Fruit fly (Drosophila melanogaster) whole organism, embryonic: ENCODE results near the gene CG14402.

Experiments
- Atf3 ChIP-seq: fragments of 200-800 bp; sonication (Bioruptor generic); optimal IDR thresholded peaks from 3 replicates; lab custom pipeline; 2016; ENCODE audit warnings: missing biosample characterization, missing genetic modification characterization
- B-H2 ChIP-seq: fragments of 200-800 bp; sonication (Bioruptor generic); optimal IDR thresholded peaks from 2 replicates; lab custom pipeline; 2018; ENCODE audit warnings: missing biosample characterization, mild to moderate bottlenecking, missing genetic modification characterization
- CG10366 ChIP-seq: fragments of 200-800 bp; sonication (Bioruptor generic); IDR thresholded peaks from 2 replicates; pipeline ENCODE4 v1.3.6; 2022; ENCODE audit warnings: missing biosample characterization, missing genetic modification characterization
- CG11560 ChIP-seq: fragments of 200-800 bp; sonication (Bioruptor generic); IDR thresholded peaks from 3 replicates; pipeline ENCODE4 v1.3.6; 2022; ENCODE audit warnings: missing biosample characterization, missing genetic modification characterization
- CG12391 ChIP-seq: fragments of 200-800 bp; sonication (Bioruptor generic); optimal IDR thresholded peaks from 3 replicates; lab custom pipeline; 2018; ENCODE audit warnings: missing biosample characterization, mild to moderate bottlenecking, missing genetic modification characterization, moderate library complexity
- CG13123 ChIP-seq: fragments of 200-800 bp; sonication (Bioruptor generic); optimal IDR thresholded peaks from 2 replicates; lab custom pipeline; 2016; ENCODE audit warnings: missing biosample characterization, missing genetic modification characterization
- CG13296 ChIP-seq: fragments of 200-800 bp; sonication (Bioruptor generic); optimal IDR thresholded peaks from 3 replicates; lab custom pipeline; 2018; ENCODE audit warnings: missing biosample characterization, mild to moderate bottlenecking, missing genetic modification characterization
- CG14965 ChIP-seq: fragments of 200-800 bp; sonication (Bioruptor generic); optimal IDR thresholded peaks from 2 replicates; lab custom pipeline; 2016; ENCODE audit warnings: missing biosample characterization, missing genetic modification characterization, borderline replicate concordance
- CG1792 ChIP-seq: fragments of 200-800 bp; sonication (Bioruptor generic); optimal IDR thresholded peaks from 2 replicates; lab custom pipeline; 2016; ENCODE audit warnings: missing biosample characterization, missing genetic modification characterization
- CG1832 ChIP-seq: fragments of 200-800 bp; sonication (Bioruptor generic); optimal IDR thresholded peaks from 2 replicates; lab custom pipeline; 2017; ENCODE audit warnings: missing biosample characterization, mild to moderate bottlenecking, missing genetic modification characterization, inconsistent platforms
- CG18599 ChIP-seq: fragments of 200-800 bp; sonication (Bioruptor generic); optimal IDR thresholded peaks from 3 replicates; lab custom pipeline; 2017; ENCODE audit warnings: missing biosample characterization, missing genetic modification characterization, mild to moderate bottlenecking, moderate library complexity, missing genetic modification reagents
- CG34224 ChIP-seq: fragments of 200-800 bp; sonication (Bioruptor generic); IDR thresholded peaks from 3 replicates; pipeline ENCODE4 v1.3.6; 2022; ENCODE audit warnings: missing biosample characterization, missing genetic modification characterization; ENCODE audit not compliant: partially characterized antibody
- CG4360 ChIP-seq: fragments of 200-800 bp; sonication (Bioruptor generic); IDR thresholded peaks from 2 replicates; pipeline ENCODE4 v1.3.6; 2022; ENCODE audit warnings: missing biosample characterization, missing genetic modification characterization
- CG43689 ChIP-seq: fragments of 200-800 bp; sonication (Bioruptor generic); IDR thresholded peaks from 2 replicates; pipeline ENCODE4 v1.3.6; 2022; ENCODE audit warnings: missing biosample characterization, missing genetic modification characterization
- CG6654 ChIP-seq: fragments of 200-800 bp; sonication (Bioruptor generic); optimal IDR thresholded peaks from 2 replicates; lab custom pipeline; 2017; ENCODE audit warnings: missing biosample characterization, mild to moderate bottlenecking, missing genetic modification characterization
- CG8281 ChIP-seq: fragments of 200-800 bp; sonication (Bioruptor generic); optimal IDR thresholded peaks from 2 replicates; lab custom pipeline; 2018; ENCODE audit warnings: missing biosample characterization, mild to moderate bottlenecking, missing genetic modification characterization, moderate library complexity
- D19B ChIP-seq: fragments of 200-800 bp; sonication (Bioruptor generic); optimal IDR thresholded peaks from 2 replicates; lab custom pipeline; 2017; ENCODE audit warnings: missing biosample characterization, mild to moderate bottlenecking, missing genetic modification characterization
- Doc3 ChIP-seq: fragments of 200-800 bp; sonication (Bioruptor generic); IDR thresholded peaks from 3 replicates; pipeline ENCODE4 v1.3.6; 2022; ENCODE audit warnings: missing biosample characterization, missing genetic modification characterization; ENCODE audit not compliant: partially characterized antibody
- E2f1 ChIP-seq: fragments of 200-800 bp; sonication (Bioruptor generic); IDR thresholded peaks from 2 replicates; pipeline ENCODE4 v1.3.6; 2022; ENCODE audit warnings: missing biosample characterization, missing genetic modification characterization
- Fer1 ChIP-seq: fragments of 200-800 bp; sonication (Bioruptor generic); optimal IDR thresholded peaks from 2 replicates; lab custom pipeline; 2017; ENCODE audit warnings: missing biosample characterization, mild to moderate bottlenecking, missing genetic modification characterization
- Fer2 ChIP-seq: fragments of 200-800 bp; sonication (Bioruptor generic); optimal IDR thresholded peaks from 2 replicates; lab custom pipeline; 2018; ENCODE audit warnings: missing biosample characterization, mild to moderate bottlenecking, missing genetic modification characterization, moderate library complexity
- H15 ChIP-seq: fragments of 200-800 bp; sonication (Bioruptor generic); IDR thresholded peaks from 3 replicates; pipeline ENCODE4 v1.3.6; 2022; ENCODE audit warnings: missing biosample characterization, missing genetic modification characterization
- HmgD ChIP-seq: fragments of 200-800 bp; sonication (Bioruptor generic); optimal IDR thresholded peaks from 3 replicates; lab custom pipeline; 2016; ENCODE audit warnings: missing biosample characterization, missing genetic modification characterization
- Hr78 ChIP-seq, 2 experiments: fragments of 200-800 bp in 1 of 2; fragments of >200 bp in 1 of 2; sonication (Bioruptor generic) in 1 of 2; optimal IDR thresholded peaks; 2 replicates each; lab custom pipeline; 2017 to 2019; ENCODE audit warnings: missing biosample characterization in 2 of 2, missing genetic modification characterization in 2 of 2, mild to moderate bottlenecking in 1 of 2, moderate library complexity in 1 of 2
- Hsf ChIP-seq: fragments of 200-800 bp; sonication (Bioruptor generic); optimal IDR thresholded peaks from 3 replicates; lab custom pipeline; 2016; ENCODE audit warnings: missing biosample characterization, missing genetic modification characterization
- Kr ChIP-seq: fragments of 200-800 bp; sonication (Bioruptor generic); optimal IDR thresholded peaks from 2 replicates; lab custom pipeline; 2017; ENCODE audit warnings: missing biosample characterization, mild to moderate bottlenecking, missing genetic modification characterization
- Med ChIP-seq: fragments of 200-800 bp; sonication (Bioruptor generic); peaks from one replicate; lab custom pipeline; 2016; ENCODE audit warnings: missing biosample characterization, missing genetic modification characterization, mild to moderate bottlenecking, inconsistent platforms, moderate library complexity
- Nf-YC ChIP-seq: fragments of 200-800 bp; optimal IDR thresholded peaks from 3 replicates; lab custom pipeline; 2019; ENCODE audit warnings: missing biosample characterization, mild to moderate bottlenecking, missing genetic modification characterization, moderate library complexity
- Ptx1 ChIP-seq: fragments of 200-800 bp; sonication (Bioruptor generic); IDR thresholded peaks from 2 replicates; pipeline ENCODE4 v1.3.6; 2022; ENCODE audit warnings: missing biosample characterization, missing genetic modification characterization
- Ravus ChIP-seq: fragments of 200-800 bp; sonication (Bioruptor generic); IDR thresholded peaks from 2 replicates; pipeline ENCODE4 v1.3.6; 2022; ENCODE audit warnings: missing biosample characterization, missing genetic modification characterization
- Vsx1 ChIP-seq: fragments of 200-800 bp; sonication (Bioruptor generic); optimal IDR thresholded peaks from 2 replicates; lab custom pipeline; 2017; ENCODE audit warnings: missing biosample characterization, mild to moderate bottlenecking, missing genetic modification characterization, missing genetic modification reagents
- ase ChIP-seq: fragments of 200-800 bp; sonication (Bioruptor generic); IDR thresholded peaks from 3 replicates; pipeline ENCODE4 v1.3.6; 2022; ENCODE audit warnings: missing biosample characterization, missing genetic modification characterization
- chinmo ChIP-seq: fragments of 200-800 bp; sonication (Bioruptor generic); IDR thresholded peaks from 4 replicates; pipeline ENCODE4 v1.3.6; 2022; ENCODE audit warnings: missing biosample characterization, missing genetic modification characterization; ENCODE audit not compliant: partially characterized antibody
- cwo ChIP-seq: fragments of 200-800 bp; sonication (Bioruptor generic); optimal IDR thresholded peaks from 3 replicates; lab custom pipeline; 2017; ENCODE audit warnings: missing biosample characterization, missing genetic modification characterization, mild to moderate bottlenecking, moderate library complexity, missing genetic modification reagents
- dimm ChIP-seq: fragments of 200-800 bp; sonication (Bioruptor generic); IDR thresholded peaks from 2 replicates; pipeline ENCODE4 v1.3.6; 2022; ENCODE audit warnings: missing biosample characterization, missing genetic modification characterization
- en ChIP-seq: fragments of 200-800 bp; sonication (Bioruptor generic); optimal IDR thresholded peaks from 2 replicates; lab custom pipeline; 2016; ENCODE audit warnings: missing biosample characterization, missing genetic modification characterization
- fd64A ChIP-seq: fragments of 200-800 bp; sonication (Bioruptor generic); optimal IDR thresholded peaks from 3 replicates; lab custom pipeline; 2018; ENCODE audit warnings: missing biosample characterization, mild to moderate bottlenecking, missing genetic modification characterization
- gsb ChIP-seq: fragments of 200-800 bp; sonication (Bioruptor generic); IDR thresholded peaks from 2 replicates; pipeline ENCODE4 v1.3.6; 2022; ENCODE audit warnings: missing biosample characterization, missing genetic modification characterization
- klu ChIP-seq: fragments of 200-800 bp; sonication (Bioruptor generic); IDR thresholded peaks from 2 replicates; pipeline ENCODE4 v1.3.6; 2022; ENCODE audit warnings: missing biosample characterization, missing genetic modification characterization
- lab ChIP-seq: fragments of 200-800 bp; sonication (Bioruptor generic); optimal IDR thresholded peaks from 3 replicates; lab custom pipeline; 2017; ENCODE audit warnings: missing biosample characterization, missing genetic modification characterization, mild to moderate bottlenecking, moderate library complexity, missing genetic modification reagents
- lbe ChIP-seq: fragments of 200-800 bp; sonication (Bioruptor generic); optimal IDR thresholded peaks from 2 replicates; lab custom pipeline; 2016; ENCODE audit warnings: missing biosample characterization, mild to moderate bottlenecking, missing genetic modification characterization
- lmd ChIP-seq: fragments of 200-800 bp; sonication (Bioruptor generic); IDR thresholded peaks from 2 replicates; pipeline ENCODE4 v1.3.6; 2022; ENCODE audit warnings: missing biosample characterization, missing genetic modification characterization
- nerfin-2 ChIP-seq: fragments of 200-800 bp; sonication (Bioruptor generic); IDR thresholded peaks from 2 replicates; pipeline ENCODE4 v1.3.6; 2022; ENCODE audit warnings: missing biosample characterization, missing genetic modification characterization; ENCODE audit not compliant: partially characterized antibody
- nmo ChIP-seq: fragments of 200-800 bp; sonication (Bioruptor generic); optimal IDR thresholded peaks from 2 replicates; lab custom pipeline; 2018; ENCODE audit warnings: missing biosample characterization, mild to moderate bottlenecking, missing genetic modification characterization, moderate library complexity
- otp ChIP-seq: fragments of 200-800 bp; sonication (Bioruptor generic); IDR thresholded peaks from 3 replicates; pipeline ENCODE4, ENCODE4 v1.3.6; 2022; ENCODE audit warnings: missing biosample characterization, missing genetic modification characterization
- pho ChIP-seq: fragments of 200-800 bp; sonication (Bioruptor generic); optimal IDR thresholded peaks from 2 replicates; lab custom pipeline; 2016; ENCODE audit warnings: missing biosample characterization, missing genetic modification characterization
- sima ChIP-seq: fragments of 200-800 bp; sonication (Bioruptor generic); optimal IDR thresholded peaks from 2 replicates; lab custom pipeline; 2016; ENCODE audit warnings: missing biosample characterization, missing genetic modification characterization
- trh ChIP-seq: fragments of 200-800 bp; sonication (Bioruptor generic); optimal IDR thresholded peaks from 2 replicates; lab custom pipeline; 2016; ENCODE audit warnings: missing biosample characterization, missing genetic modification characterization
- unc-4 ChIP-seq: fragments of 200-800 bp; sonication (Bioruptor generic); IDR thresholded peaks from 2 replicates; pipeline ENCODE4 v1.3.6; 2022; ENCODE audit warnings: missing biosample characterization, missing genetic modification characterization; ENCODE audit not compliant: partially characterized antibody
- wdn ChIP-seq: fragments of 200-800 bp; sonication (Bioruptor generic); IDR thresholded peaks from 2 replicates; pipeline ENCODE4 v1.3.6; 2022; ENCODE audit warnings: missing biosample characterization, missing genetic modification characterization

Gene CG14402

DNA sequence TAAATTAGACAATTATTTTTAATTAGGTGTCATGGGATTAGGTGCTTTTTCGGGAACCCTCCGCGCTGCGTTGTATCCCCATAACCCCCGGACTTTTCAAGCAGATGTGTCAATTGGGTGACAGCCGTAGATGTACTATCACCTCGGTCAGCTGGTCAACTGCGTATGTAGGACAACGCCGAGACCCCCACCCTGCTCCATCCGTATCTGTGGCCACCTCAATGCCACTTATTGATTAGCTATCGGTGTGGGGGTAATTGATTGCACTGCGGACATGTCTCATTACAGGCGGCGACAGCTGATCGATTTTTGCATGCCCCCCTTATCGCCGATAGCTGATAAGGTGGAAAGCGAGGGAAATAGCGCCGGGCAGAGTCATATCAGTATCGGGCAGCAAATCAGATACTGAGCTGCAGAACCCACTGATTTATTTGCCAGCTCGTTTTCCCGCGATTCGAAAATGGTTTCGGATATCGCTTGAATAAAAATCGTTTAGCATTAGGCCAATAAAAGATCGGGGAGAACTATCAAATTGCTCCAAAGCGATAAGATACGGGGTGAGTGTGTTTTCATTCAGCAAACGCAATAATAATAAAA is 34.6 kb downstream of the CG14402 start (continued):
- no peak for TF ChIP-seq nmo (GFP tag; lab: Kevin White, UChicago)
- TF ChIP-seq klu: no peak
- no peak for TF ChIP-seq ase (GFP tag; lab: Robert Waterston, UW)
- TF ChIP-seq CG1832 (GFP tag; lab: Kevin White, UChicago): no peak
- no peak for TF ChIP-seq gsb
- peak; percentile 21 for TF ChIP-seq CG13296 (GFP tag; lab: Kevin White, UChicago)
- peak; percentile 15; the same call in 1 of the 2 replicates for TF ChIP-seq CG4360
- no peak for TF ChIP-seq pho (GFP tag; lab: Kevin White, UChicago)
- no peak for TF ChIP-seq nerfin-2 (GFP tag; lab: Robert Waterston, UW)
- TF ChIP-seq Vsx1 (GFP tag; lab: Kevin White, UChicago): peak; percentile 40
- peak; percentile 72 for TF ChIP-seq Med (GFP tag; lab: Kevin White, UChicago)
- no peak for TF ChIP-seq Hsf (GFP tag; lab: Kevin White, UChicago)
- no peak for TF ChIP-seq fd64A (GFP tag; lab: Kevin White, UChicago)
- TF ChIP-seq H15 (GFP tag; lab: Robert Waterston, UW): no peak
- TF ChIP-seq E2f1 (GFP tag; lab: Robert Waterston, UW): 0 out of 2 replicates have a peak, but pooled peaks have one; percentile 7
- TF ChIP-seq lmd (GFP tag; lab: Robert Waterston, UW): 0 out of 2 replicates have a peak, but pooled peaks have one; percentile 14
- no peak for TF ChIP-seq CG11560 (tag; lab: Robert Waterston, UW)
- TF ChIP-seq Doc3 (GFP tag; lab: Robert Waterston, UW): no peak
- no peak for TF ChIP-seq HmgD (GFP tag; lab: Kevin White, UChicago)
- no peak for TF ChIP-seq en (GFP tag; lab: Kevin White, UChicago)
- TF ChIP-seq CG14965 (GFP tag; lab: Kevin White, UChicago): no peak
- no peak for TF ChIP-seq CG13123 (GFP tag; lab: Kevin White, UChicago)
- no peak for TF ChIP-seq CG8281 (tag; lab: Kevin White, UChicago)
- TF ChIP-seq CG6654 (GFP tag; lab: Kevin White, UChicago): no peak
- TF ChIP-seq D19B (GFP tag; lab: Kevin White, UChicago): no peak
- TF ChIP-seq Hr78 (GFP tag; optimal IDR thresholded peaks at IDR 0.05; lab: Kevin White, UChicago): peak in 1 of 2 experiments; percentile 19
- TF ChIP-seq trh (GFP tag; lab: Kevin White, UChicago): no peak
- TF ChIP-seq cwo: no peak
- no peak for TF ChIP-seq otp (GFP tag; lab: Robert Waterston, UW)
- TF ChIP-seq chinmo: peak; percentile 85; the same call in 3 of the 4 replicates
- TF ChIP-seq lbe: no peak
- TF ChIP-seq Kr: no peak
- peak; percentile 27 for TF ChIP-seq CG18599 (GFP tag; lab: Kevin White, UChicago)
- TF ChIP-seq Fer1 (GFP tag; lab: Kevin White, UChicago): peak; percentile 17
- TF ChIP-seq lab (GFP tag; lab: Kevin White, UChicago): peak; percentile 92
- TF ChIP-seq Atf3 (GFP tag; lab: Kevin White, UChicago): no peak
- TF ChIP-seq Ravus (GFP tag; lab: Robert Waterston, UW): no peak
- 0 out of 2 replicates have a peak, but pooled peaks have one; percentile 11 for TF ChIP-seq Ptx1 (GFP tag; lab: Robert Waterston, UW)
- no peak for TF ChIP-seq Nf-YC
- TF ChIP-seq CG10366 (GFP tag; lab: Robert Waterston, UW): no peak
- no peak for TF ChIP-seq CG43689 (GFP tag; lab: Robert Waterston, UW)
- TF ChIP-seq wdn (GFP tag; lab: Robert Waterston, UW): 0 out of 2 replicates have a peak, but pooled peaks have one; percentile 7
- TF ChIP-seq CG12391: no peak
- TF ChIP-seq Fer2: no peak
- TF ChIP-seq CG34224 (GFP tag; lab: Robert Waterston, UW): no peak
- TF ChIP-seq unc-4 (GFP tag; lab: Robert Waterston, UW): no peak
- TF ChIP-seq CG1792 (GFP tag; lab: Kevin White, UChicago): no peak
- TF ChIP-seq B-H2 (GFP tag; lab: Kevin White, UChicago): peak; percentile 25
- no peak for TF ChIP-seq dimm (GFP tag; lab: Robert Waterston, UW)
- no peak for TF ChIP-seq sima (GFP tag; lab: Kevin White, UChicago)
